Fruit fly (Drosophila melanogaster) whole organism, adult: ENCODE results near the gene CG14435.

Experiments
- CG11617 ChIP-seq: fragments of 200-800 bp; sonication (Bioruptor generic); optimal IDR thresholded peaks from 2 replicates; lab custom pipeline; 2017; ENCODE audit warnings: mild to moderate bottlenecking, missing biosample characterization, missing genetic modification reagents, missing genetic modification characterization
- CG12768 ChIP-seq: fragments of 200-800 bp; sonication (Bioruptor generic); optimal IDR thresholded peaks from 2 replicates; lab custom pipeline; 2017; ENCODE audit warnings: missing biosample characterization, missing genetic modification characterization, mild to moderate bottlenecking, moderate library complexity, missing genetic modification reagents
- CG14711 ChIP-seq: fragments of 200-800 bp; sonication (Bioruptor generic); optimal IDR thresholded peaks from 2 replicates; lab custom pipeline; 2018; ENCODE audit warnings: missing biosample characterization, mild to moderate bottlenecking, missing genetic modification characterization, moderate library complexity
- CG1620 ChIP-seq: fragments of 200-800 bp; sonication (Bioruptor generic); optimal IDR thresholded peaks from 2 replicates; lab custom pipeline; 2016; ENCODE audit warnings: missing biosample characterization, missing genetic modification characterization
- CG33017 ChIP-seq: fragments of 200-800 bp; sonication (Bioruptor generic); optimal IDR thresholded peaks from 2 replicates; lab custom pipeline; 2018; ENCODE audit warnings: missing biosample characterization, mild to moderate bottlenecking, missing genetic modification characterization, moderate library complexity
- CG5204 ChIP-seq: fragments of 200-800 bp; sonication (Bioruptor generic); optimal IDR thresholded peaks from 2 replicates; lab custom pipeline; 2016; ENCODE audit warnings: missing biosample characterization, missing genetic modification characterization
- CG7045 ChIP-seq: fragments of 200-800 bp; sonication (Bioruptor generic); optimal IDR thresholded peaks from 2 replicates; lab custom pipeline; 2017; ENCODE audit warnings: missing biosample characterization, mild to moderate bottlenecking, missing genetic modification characterization
- CG7101 ChIP-seq: fragments of 200-800 bp; sonication (Bioruptor generic); optimal IDR thresholded peaks from 2 replicates; lab custom pipeline; 2018; ENCODE audit warnings: missing biosample characterization, mild to moderate bottlenecking, missing genetic modification characterization, moderate library complexity
- Clk ChIP-seq: fragments of 200-800 bp; sonication (Bioruptor generic); optimal IDR thresholded peaks from 2 replicates; lab custom pipeline; 2017; ENCODE audit warnings: missing biosample characterization, missing genetic modification characterization
- Crg-1 ChIP-seq: fragments of 200-800 bp; sonication (Bioruptor generic); optimal IDR thresholded peaks from 2 replicates; lab custom pipeline; 2016; ENCODE audit warnings: missing biosample characterization, missing genetic modification characterization
- Hr96 ChIP-seq: fragments of 200-800 bp; sonication (Bioruptor generic); optimal IDR thresholded peaks from 2 replicates; lab custom pipeline; 2016; ENCODE audit warnings: missing biosample characterization, missing genetic modification characterization
- Mnt ChIP-seq: fragments of 200-800 bp; sonication (Bioruptor generic); optimal IDR thresholded peaks from 2 replicates; lab custom pipeline; 2016; ENCODE audit warnings: missing biosample characterization, mild to moderate bottlenecking, missing genetic modification characterization
- bab1 ChIP-seq: fragments of 200-800 bp; sonication (Bioruptor generic); optimal IDR thresholded peaks from 3 replicates; lab custom pipeline; 2019; ENCODE audit warnings: missing biosample characterization, mild to moderate bottlenecking, missing genetic modification characterization, moderate library complexity
- cic ChIP-seq: fragments of 200-800 bp; sonication (Bioruptor generic); optimal IDR thresholded peaks from 2 replicates; lab custom pipeline; 2017; ENCODE audit warnings: missing biosample characterization, mild to moderate bottlenecking, missing genetic modification characterization, moderate library complexity
- cnc ChIP-seq, 2 experiments: fragments of >200 bp; optimal IDR thresholded peaks; 2 replicates each; lab custom pipeline; 2017
- kay ChIP-seq: fragments of 200-800 bp; sonication (Bioruptor generic); peaks from one replicate; lab custom pipeline; 2016; ENCODE audit warnings: missing biosample characterization, missing genetic modification characterization, borderline replicate concordance
- ovo ChIP-seq: fragments of 200-800 bp; sonication (Bioruptor generic); optimal IDR thresholded peaks from 2 replicates; lab custom pipeline; 2016; ENCODE audit warnings: missing biosample characterization, missing genetic modification characterization
- pad ChIP-seq: fragments of 200-800 bp; sonication (Bioruptor generic); optimal IDR thresholded peaks from 3 replicates; lab custom pipeline; 2017; ENCODE audit warnings: missing biosample characterization, missing genetic modification characterization, mild to moderate bottlenecking, moderate library complexity, missing genetic modification reagents
- tj ChIP-seq: fragments of 200-800 bp; sonication (Bioruptor generic); optimal IDR thresholded peaks from 3 replicates; lab custom pipeline; 2017; ENCODE audit warnings: missing biosample characterization, mild to moderate bottlenecking, missing genetic modification characterization, moderate library complexity
- toe ChIP-seq: fragments of 200-800 bp; sonication (Bioruptor generic); optimal IDR thresholded peaks from 2 replicates; lab custom pipeline; 2016; ENCODE audit warnings: missing biosample characterization, missing genetic modification characterization

Gene CG14435

dm6 chrX:6865039-6865438 is 21.3 kb upstream of the CG14435 start:
- peak; percentile 14 for TF ChIP-seq pad
- no peak for TF ChIP-seq cic (GFP tag; lab: Kevin White, UChicago)

DNA sequence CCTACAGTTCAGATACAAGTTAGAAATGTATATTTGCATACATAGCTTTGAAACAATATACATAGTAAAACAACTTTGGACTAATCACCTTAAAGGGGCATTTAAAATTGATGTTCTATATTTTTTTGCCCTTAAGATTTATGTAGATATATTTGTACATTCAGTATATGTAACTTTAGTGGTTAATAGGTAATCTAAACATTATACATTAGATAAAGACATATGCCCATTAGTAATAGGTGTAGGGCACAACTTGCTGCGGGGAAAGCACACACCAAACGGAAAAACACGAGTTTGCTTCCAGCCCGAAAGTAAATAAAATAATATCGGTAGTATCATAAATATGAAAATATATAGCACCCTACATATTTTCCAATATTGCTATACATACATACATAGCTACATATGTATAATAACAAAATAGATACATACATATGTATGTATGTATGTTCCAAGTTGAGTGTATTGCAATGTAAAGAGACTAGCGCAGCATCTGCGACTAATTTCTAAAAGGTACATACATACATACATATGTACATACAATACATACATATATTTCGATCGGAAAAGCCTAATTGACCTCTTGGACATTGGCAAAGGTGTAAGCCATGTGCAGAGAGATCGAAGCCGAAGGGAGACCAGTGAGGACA is 19.7 kb upstream of the CG14435 start, which contains the start of gene CG43736:
Gene CG43736 (plus strand): TSS at position 600 of the 650 bp plus-strand sequence.
- TF ChIP-seq kay (GFP tag; lab: Kevin White, UChicago) = no peak
- TF ChIP-seq Crg-1 (GFP tag; lab: Kevin White, UChicago) = peak; percentile 89
- peak; percentile 63 for TF ChIP-seq Mnt
- TF ChIP-seq CG7045 = peak; percentile 94
- TF ChIP-seq pad = peak; percentile 90
- peak; percentile 97 for TF ChIP-seq bab1 (GFP tag; lab: Kevin White, UChicago)
- peak; percentile 86 for TF ChIP-seq CG1620
- TF ChIP-seq cic (GFP tag; lab: Kevin White, UChicago) = peak; percentile 48
- no peak for TF ChIP-seq cnc (optimal IDR thresholded peaks at IDR 0.05; lab: Kevin White, UChicago)
- peak; percentile 96 for TF ChIP-seq CG33017 (tag; lab: Kevin White, UChicago)
- peak; percentile 89 for TF ChIP-seq Hr96
- peak; percentile 96 for TF ChIP-seq CG14711 (tag; lab: Kevin White, UChicago)
- TF ChIP-seq ovo = peak; percentile 74
- TF ChIP-seq toe (GFP tag; lab: Kevin White, UChicago) = peak; percentile 87
- TF ChIP-seq CG11617 (GFP tag; lab: Kevin White, UChicago) = peak; percentile 96
- peak; percentile 97 for TF ChIP-seq CG12768
- TF ChIP-seq tj (GFP tag; lab: Kevin White, UChicago) = peak; percentile 60
- peak; percentile 97 for TF ChIP-seq CG7101 (tag; lab: Kevin White, UChicago)
- TF ChIP-seq CG5204 (GFP tag; lab: Kevin White, UChicago) = peak; percentile 91
- peak; percentile 75 for TF ChIP-seq Clk

dm6 chrX:6862521-6863288 is 19.0 kb upstream of the CG14435 start:
- TF ChIP-seq CG11617 (GFP tag; lab: Kevin White, UChicago) (no peak), tj (GFP tag; lab: Kevin White, UChicago) (peak; percentile 25), kay (GFP tag; lab: Kevin White, UChicago) (peak; percentile 86), cnc (optimal IDR thresholded peaks at IDR 0.05; lab: Kevin White, UChicago) (no peak), cic (GFP tag; lab: Kevin White, UChicago) (peak; percentile 42), Mnt (peak; percentile 37)

dm6 chrX:6861523-6862077 is 17.9 kb upstream of the CG14435 start:
- TF ChIP-seq CG1620 = peak; percentile 56
- TF ChIP-seq toe (GFP tag; lab: Kevin White, UChicago) = no peak
- TF ChIP-seq cnc (optimal IDR thresholded peaks at IDR 0.05; lab: Kevin White, UChicago) = no peak
- peak; percentile 61 for TF ChIP-seq kay (GFP tag; lab: Kevin White, UChicago)
- TF ChIP-seq CG11617 (GFP tag; lab: Kevin White, UChicago) = peak; percentile 64
- peak; percentile 82 for TF ChIP-seq pad
- TF ChIP-seq CG5204 (GFP tag; lab: Kevin White, UChicago) = peak; percentile 45
- TF ChIP-seq CG7045 = peak; percentile 71
- peak; percentile 92 for TF ChIP-seq bab1 (GFP tag; lab: Kevin White, UChicago)
- peak; percentile 61 for TF ChIP-seq Hr96
- no peak for TF ChIP-seq Crg-1 (GFP tag; lab: Kevin White, UChicago)
- peak; percentile 81 for TF ChIP-seq cic (GFP tag; lab: Kevin White, UChicago)
- peak; percentile 56 for TF ChIP-seq Mnt
- TF ChIP-seq CG14711 (tag; lab: Kevin White, UChicago) = peak; percentile 86
- peak; percentile 69 for TF ChIP-seq CG12768
- peak; percentile 86 for TF ChIP-seq tj (GFP tag; lab: Kevin White, UChicago)
- TF ChIP-seq Clk = peak; percentile 30
- TF ChIP-seq CG7101 (tag; lab: Kevin White, UChicago) = peak; percentile 91
- peak; percentile 30 for TF ChIP-seq ovo
- TF ChIP-seq CG33017 (tag; lab: Kevin White, UChicago) = peak; percentile 57

DNA sequence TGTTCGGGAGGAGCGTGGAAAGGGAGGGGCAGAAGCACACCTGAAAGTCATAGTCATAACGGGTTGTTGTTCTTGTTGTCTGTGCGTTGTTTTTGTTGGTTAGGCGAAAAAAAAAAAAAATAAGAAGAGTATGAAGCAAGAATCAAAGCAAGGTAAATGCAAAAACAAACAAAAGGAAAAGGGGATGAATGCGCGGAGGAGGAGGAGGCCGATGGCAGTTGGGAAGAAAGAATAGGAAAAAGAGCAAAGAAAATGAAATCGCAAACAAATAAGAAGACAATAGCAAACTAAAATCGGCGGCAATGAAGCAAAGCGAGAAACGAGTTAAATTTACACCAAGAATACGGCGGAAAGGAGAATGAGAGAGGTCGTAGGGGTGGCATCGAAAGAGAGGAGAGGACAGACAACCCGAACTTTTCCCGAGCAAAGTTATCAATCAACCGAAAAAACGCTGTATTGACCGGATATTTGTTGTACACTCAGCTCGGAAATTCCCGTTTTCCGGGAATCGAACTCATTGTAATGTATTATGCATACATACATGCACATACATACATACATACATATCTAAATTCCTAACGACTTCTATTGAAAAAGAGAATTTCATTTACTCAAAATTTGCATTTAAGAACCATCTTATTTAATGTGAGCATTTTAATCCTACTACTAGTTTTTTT is 16.8 kb upstream of the CG14435 start:
- TF ChIP-seq CG7045 (no peak), CG14711 (tag; lab: Kevin White, UChicago) (peak; percentile 28)

- no peak for TF ChIP-seq Crg-1 (GFP tag; lab: Kevin White, UChicago)
- no peak for TF ChIP-seq ovo
- TF ChIP-seq CG1620 = peak; percentile 75
- TF ChIP-seq tj (GFP tag; lab: Kevin White, UChicago) = peak; percentile 58
- peak; percentile 36 for TF ChIP-seq CG5204 (GFP tag; lab: Kevin White, UChicago)
- no peak for TF ChIP-seq cnc (optimal IDR thresholded peaks at IDR 0.05; lab: Kevin White, UChicago)
- peak; percentile 63 for TF ChIP-seq Clk
- no peak for TF ChIP-seq cic (GFP tag; lab: Kevin White, UChicago)
- peak; percentile 68 for TF ChIP-seq CG7045
- TF ChIP-seq toe (GFP tag; lab: Kevin White, UChicago) = peak; percentile 48
- TF ChIP-seq CG33017 (tag; lab: Kevin White, UChicago) = no peak
- TF ChIP-seq kay (GFP tag; lab: Kevin White, UChicago) = peak; percentile 25
- no peak for TF ChIP-seq Mnt
- TF ChIP-seq CG12768 = peak; percentile 80
- peak; percentile 82 for TF ChIP-seq pad
- peak; percentile 30 for TF ChIP-seq bab1 (GFP tag; lab: Kevin White, UChicago)
- TF ChIP-seq CG14711 (tag; lab: Kevin White, UChicago) = peak; percentile 66
- peak; percentile 86 for TF ChIP-seq CG11617 (GFP tag; lab: Kevin White, UChicago)
- TF ChIP-seq CG7101 (tag; lab: Kevin White, UChicago) = peak; percentile 60
- peak; percentile 93 for TF ChIP-seq Hr96
These were observed 16.2 kb upstream of the CG14435 start for dm6 chrX:6859756-6860412.
